Worm (Caenorhabditis elegans) whole organism, young adult: ENCODE measurements around the gene fbxa-147.

Source experiments
- D2030.7 ChIP-seq: fragments of 200-800 bp; sonication (Bioruptor generic); IDR thresholded peaks from 2 replicates; pipeline ENCODE4 v1.3.6; 2022; ENCODE audit warnings: missing genetic modification reagents, missing genetic modification characterization, missing compliant biosample characterization
- F39B2.1 ChIP-seq: fragments of 200-800 bp; sonication (Bioruptor generic); IDR thresholded peaks from 2 replicates; pipeline ENCODE4 v1.3.6; 2022; ENCODE audit warnings: missing genetic modification reagents, missing genetic modification characterization, missing compliant biosample characterization
- F49E8.2 ChIP-seq: sonication (generic microtip); optimal IDR thresholded peaks from 3 replicates; lab custom pipeline; 2017; ENCODE audit warnings: missing genetic modification characterization, mild to moderate bottlenecking, missing compliant biosample characterization, antibody characterized with exemption, moderate library complexity; ENCODE audit not compliant: insufficient read depth
- F57A8.1 ChIP-seq: fragments of 200-800 bp; sonication (Bioruptor generic); optimal IDR thresholded peaks from 2 replicates; lab custom pipeline; 2018; ENCODE audit warnings: mild to moderate bottlenecking, missing genetic modification characterization, moderate library complexity, missing compliant biosample characterization
- K11D2.4 ChIP-seq: fragments of 200-800 bp; sonication (Bioruptor generic); IDR thresholded peaks from 2 replicates; pipeline ENCODE4 v1.3.6; 2022; ENCODE audit warnings: missing genetic modification reagents, missing genetic modification characterization, missing compliant biosample characterization
- Y53F4B.3 ChIP-seq: fragments of 200-800 bp; sonication (Bioruptor generic); IDR thresholded peaks from 2 replicates; pipeline ENCODE4 v1.3.6; 2022; ENCODE audit warnings: missing genetic modification reagents, missing genetic modification characterization, missing compliant biosample characterization
- Y95B8A.8 ChIP-seq: fragments of 200-800 bp; sonication (Bioruptor generic); IDR thresholded peaks from 2 replicates; pipeline ENCODE4 v1.3.6; 2022; ENCODE audit warnings: missing genetic modification reagents, missing genetic modification characterization, missing compliant biosample characterization
- akir-1 ChIP-seq: fragments of 200-800 bp; sonication (Bioruptor generic); optimal IDR thresholded peaks from 2 replicates; lab custom pipeline; 2018; ENCODE audit warnings: mild to moderate bottlenecking, missing genetic modification characterization, moderate library complexity, missing compliant biosample characterization
- atf-7 ChIP-seq: sonication (generic microtip); optimal IDR thresholded peaks from 2 replicates; lab custom pipeline; 2017; ENCODE audit warnings: mild to moderate bottlenecking, missing genetic modification characterization, missing compliant biosample characterization
- attf-5 ChIP-seq: fragments of 200-800 bp; sonication (Bioruptor generic); optimal IDR thresholded peaks from 2 replicates; lab custom pipeline; 2018; ENCODE audit warnings: mild to moderate bottlenecking, missing genetic modification characterization, missing compliant biosample characterization
- bed-2 ChIP-seq: fragments of 200-800 bp; sonication (Bioruptor generic); IDR thresholded peaks from 2 replicates; pipeline ENCODE4 v1.3.6; 2022; ENCODE audit warnings: missing genetic modification reagents, missing genetic modification characterization, missing compliant biosample characterization
- ceh-58 ChIP-seq: fragments of 200-800 bp; sonication (Bioruptor generic); IDR thresholded peaks from 2 replicates; pipeline ENCODE4 v1.3.6; 2022; ENCODE audit warnings: missing genetic modification characterization, missing compliant biosample characterization
- die-1 ChIP-seq: sonication (generic microtip); optimal IDR thresholded peaks from 2 replicates; lab custom pipeline; 2016; ENCODE audit warnings: missing genotype, mild to moderate bottlenecking, missing genetic modification characterization, missing compliant biosample characterization
- dox-1 ChIP-seq: fragments of 200-800 bp; sonication (Bioruptor generic); IDR thresholded peaks from 2 replicates; pipeline ENCODE4 v1.3.6; 2022; ENCODE audit warnings: missing genetic modification reagents, missing genetic modification characterization, missing compliant biosample characterization
- egl-18 ChIP-seq: fragments of 200-800 bp; sonication (Bioruptor generic); IDR thresholded peaks from 2 replicates; pipeline ENCODE4 v1.3.6; 2022; ENCODE audit warnings: missing genetic modification reagents, missing genetic modification characterization, missing compliant biosample characterization
- him-1 ChIP-seq: sonication (generic microtip); optimal IDR thresholded peaks from 2 replicates; lab custom pipeline; 2016; ENCODE audit warnings: missing genotype, missing genetic modification reagents, missing genetic modification characterization, missing compliant biosample characterization
- hmg-20 ChIP-seq: fragments of 200-800 bp; sonication (Bioruptor generic); IDR thresholded peaks from 2 replicates; pipeline ENCODE4 v1.3.6; 2022; ENCODE audit warnings: missing genetic modification reagents, missing genetic modification characterization, missing compliant biosample characterization
- hrde-1 ChIP-seq: sonication (generic microtip); optimal IDR thresholded peaks from 2 replicates; lab custom pipeline; 2016; ENCODE audit warnings: missing genetic modification characterization, mild to moderate bottlenecking, missing compliant biosample characterization, moderate library complexity, missing genotype, missing genetic modification reagents, borderline replicate concordance
- hsf-1 ChIP-seq: fragments of 200-800 bp; sonication (Bioruptor generic); IDR thresholded peaks from 2 replicates; pipeline ENCODE4 v1.3.6; 2022; ENCODE audit warnings: missing genetic modification reagents, missing genetic modification characterization, missing compliant biosample characterization
- let-607 ChIP-seq, 2 experiments: fragments of 200-800 bp in 1 of 2; sonication (Bioruptor generic) in 1 of 2; sonication (generic microtip) in 1 of 2; optimal IDR thresholded peaks; 2 replicates each; lab custom pipeline; 2016 to 2018; ENCODE audit warnings: mild to moderate bottlenecking in 2 of 2, missing compliant biosample characterization in 2 of 2, missing genetic modification characterization in 2 of 2, moderate library complexity in 2 of 2, missing genotype in 1 of 2
- lin-35 ChIP-seq, 3 experiments: fragments of 150-350 bp in 2 of 3; sonication (generic microtip) in 1 of 3; optimal IDR thresholded peaks; 2 replicates each; lab custom pipeline; 2014 to 2018; ENCODE audit warnings: missing biosample characterization in 3 of 3, missing genetic modification characterization in 3 of 3, missing genetic modification reagents in 3 of 3
- lin-40 ChIP-seq: sonication (generic microtip); optimal IDR thresholded peaks from 2 replicates; lab custom pipeline; 2016; ENCODE audit warnings: missing genetic modification characterization, mild to moderate bottlenecking, missing compliant biosample characterization, missing genotype, missing genetic modification reagents
- lin-54 ChIP-seq: fragments of 200-800 bp; sonication (Bioruptor generic); optimal IDR thresholded peaks from 2 replicates; lab custom pipeline; 2018; ENCODE audit warnings: mild to moderate bottlenecking, missing genetic modification characterization, missing compliant biosample characterization
- lir-1 ChIP-seq: fragments of 200-800 bp; sonication (Bioruptor generic); conservative IDR thresholded peaks from 2 replicates; pipeline ENCODE4 v1.3.6; 2022; ENCODE audit warnings: missing genetic modification reagents, missing genetic modification characterization, missing compliant biosample characterization
- lsl-1 ChIP-seq: fragments of 200-800 bp; sonication (Bioruptor generic); optimal IDR thresholded peaks from 2 replicates; lab custom pipeline; 2018; ENCODE audit warnings: mild to moderate bottlenecking, missing genetic modification characterization, moderate library complexity, missing compliant biosample characterization
- lsy-27 ChIP-seq: sonication (generic microtip); optimal IDR thresholded peaks from 2 replicates; lab custom pipeline; 2017; ENCODE audit warnings: missing genetic modification characterization, mild to moderate bottlenecking, missing compliant biosample characterization, antibody characterized with exemption, missing genotype, borderline replicate concordance; ENCODE audit not compliant: insufficient read depth
- madf-6 ChIP-seq: fragments of 200-800 bp; sonication (Bioruptor generic); IDR thresholded peaks from 2 replicates; pipeline ENCODE4 v1.3.6; 2022; ENCODE audit warnings: missing genetic modification reagents, missing genetic modification characterization, missing compliant biosample characterization
- madf-8 ChIP-seq: fragments of 200-800 bp; sonication (Bioruptor generic); conservative IDR thresholded peaks from 2 replicates; pipeline ENCODE4 v1.3.6; 2022; ENCODE audit warnings: missing genetic modification reagents, missing genetic modification characterization, missing compliant biosample characterization
- mxl-1 ChIP-seq: sonication (generic microtip); optimal IDR thresholded peaks from 2 replicates; lab custom pipeline; 2016; ENCODE audit warnings: missing genetic modification characterization, missing compliant biosample characterization
- nfya-1 ChIP-seq: sonication (generic microtip); optimal IDR thresholded peaks from 2 replicates; lab custom pipeline; 2017; ENCODE audit warnings: antibody characterized with exemption, missing compliant biosample characterization, missing genetic modification characterization, borderline replicate concordance; ENCODE audit not compliant: insufficient read depth
- nhr-120 ChIP-seq: fragments of 200-800 bp; sonication (Bioruptor generic); IDR thresholded peaks from 2 replicates; pipeline ENCODE4 v1.3.6; 2022; ENCODE audit warnings: missing genetic modification characterization, missing compliant biosample characterization
- pha-4 ChIP-seq: fragments of 150-350 bp; sonication (generic microtip); optimal IDR thresholded peaks from 2 replicates; lab custom pipeline; 2014; ENCODE audit warnings: missing biosample characterization, missing genetic modification reagents, missing genetic modification characterization
- rec-8 ChIP-seq, 2 experiments: sonication (generic microtip); optimal IDR thresholded peaks; 2 replicates each; lab custom pipeline; 2016; ENCODE audit warnings: mild to moderate bottlenecking in 2 of 2, missing genetic modification characterization in 2 of 2, missing genetic modification reagents in 2 of 2, missing genotype in 2 of 2, missing biosample characterization in 1 of 2, missing compliant biosample characterization in 1 of 2, moderate library complexity in 1 of 2
- rpc-1 ChIP-seq, 2 experiments: fragments of 150-350 bp in 1 of 2; sonication (generic microtip) in 1 of 2; optimal IDR thresholded peaks; 2 replicates each; lab custom pipeline; 2014 to 2018; ENCODE audit warnings: missing biosample characterization in 1 of 2, missing genetic modification characterization in 1 of 2, missing genetic modification reagents in 1 of 2, missing genotype in 1 of 2
- sea-2 ChIP-seq: fragments of 200-800 bp; sonication (Bioruptor generic); IDR thresholded peaks from 2 replicates; pipeline ENCODE4 v1.3.6; 2022; ENCODE audit warnings: missing genetic modification characterization, missing compliant biosample characterization
- somi-1 ChIP-seq: fragments of 200-800 bp; sonication (Bioruptor generic); optimal IDR thresholded peaks from 2 replicates; lab custom pipeline; 2018; ENCODE audit warnings: mild to moderate bottlenecking, missing genetic modification characterization, missing compliant biosample characterization
- sptf-2 ChIP-seq: fragments of 200-800 bp; sonication (Bioruptor generic); optimal IDR thresholded peaks from 2 replicates; lab custom pipeline; 2018; ENCODE audit warnings: mild to moderate bottlenecking, missing genetic modification characterization, missing compliant biosample characterization
- unc-130 ChIP-seq: sonication (generic microtip); optimal IDR thresholded peaks from 2 replicates; lab custom pipeline; 2016; ENCODE audit warnings: missing genetic modification reagents, missing genetic modification characterization, missing compliant biosample characterization
- ztf-18 ChIP-seq: sonication (generic microtip); optimal IDR thresholded peaks from 2 replicates; lab custom pipeline; 2016; ENCODE audit warnings: missing genotype, mild to moderate bottlenecking, missing genetic modification characterization, missing compliant biosample characterization
- ztf-22 ChIP-seq: fragments of 200-800 bp; sonication (Bioruptor generic); optimal IDR thresholded peaks from 2 replicates; lab custom pipeline; 2018; ENCODE audit warnings: mild to moderate bottlenecking, missing genetic modification characterization, moderate library complexity, missing compliant biosample characterization
- ztf-25 ChIP-seq: fragments of 200-800 bp; sonication (Bioruptor generic); IDR thresholded peaks from 2 replicates; pipeline ENCODE4 v1.3.6; 2022; ENCODE audit warnings: missing genetic modification reagents, missing genetic modification characterization, missing compliant biosample characterization
- ztf-26 ChIP-seq: sonication (generic microtip); optimal IDR thresholded peaks from 2 replicates; lab custom pipeline; 2017; ENCODE audit warnings: missing genetic modification characterization, missing compliant biosample characterization
- ztf-6 ChIP-seq: fragments of 200-800 bp; sonication (Bioruptor generic); IDR thresholded peaks from 2 replicates; pipeline ENCODE4 v1.3.6; 2022; ENCODE audit warnings: missing genetic modification reagents, missing genetic modification characterization, missing compliant biosample characterization

The fbxa-147 gene

DNA sequence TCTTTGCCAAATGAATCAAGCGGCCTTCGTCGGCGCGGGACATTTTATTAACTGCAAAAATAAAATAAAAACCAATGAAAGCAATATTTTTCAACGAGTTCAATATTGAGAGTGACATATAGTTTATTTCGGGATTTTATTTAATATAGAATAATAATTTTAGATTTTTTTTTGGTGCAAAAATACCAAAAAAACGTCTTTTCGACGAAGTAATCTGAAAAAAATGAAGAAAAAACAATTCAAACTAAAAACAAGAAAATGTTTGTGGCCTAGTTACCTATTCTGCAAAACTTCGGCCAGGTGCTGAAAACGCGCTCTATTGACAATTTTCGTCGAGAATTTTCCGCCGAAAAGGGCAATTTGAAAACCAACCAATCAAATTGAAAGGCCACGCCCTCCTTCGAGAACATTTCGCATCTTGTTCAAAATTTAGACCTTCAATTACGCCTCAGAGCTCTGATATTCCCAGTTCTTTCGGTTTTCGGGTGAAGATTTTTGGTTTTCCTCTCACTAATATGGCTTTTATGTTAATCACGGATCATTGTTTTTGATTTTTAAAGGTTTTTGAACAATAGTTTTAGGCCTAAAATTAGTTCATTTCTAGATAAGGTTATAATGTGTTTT lies 30.8 kb upstream of the fbxa-147 start, which contains the start of gene C47E8.4 (continued):
- TF ChIP-seq sptf-2 (GFP tag; lab: Kevin White, UChicago) = no peak
- peak; percentile 8 for TF ChIP-seq pha-4 (tag; lab: Kevin White, UChicago)
- peak; percentile 48; the same call in 1 of the 2 replicates for TF ChIP-seq Y53F4B.3 (GFP tag; lab: Robert Waterston, UW)
- peak; percentile 68; the same call in 1 of the 2 replicates for TF ChIP-seq ztf-6 (GFP tag; lab: Robert Waterston, UW)
- TF ChIP-seq let-607 (tag; optimal IDR thresholded peaks at IDR 0.05; lab: Kevin White, UChicago) = peak; percentile 31 to 92
- 0 out of 2 replicates have a peak, but pooled peaks have one; percentile 80 for TF ChIP-seq ztf-25 (GFP tag; lab: Robert Waterston, UW)
- TF ChIP-seq hmg-20 = peak; percentile 91
- TF ChIP-seq madf-8 (GFP tag; lab: Robert Waterston, UW) = peak; percentile 81
- TF ChIP-seq die-1 (tag; lab: Kevin White, UChicago) = no peak
- peak; percentile 85 for TF ChIP-seq ztf-22 (GFP tag; lab: Kevin White, UChicago)
- TF ChIP-seq F57A8.1 (GFP tag; lab: Kevin White, UChicago) = no peak
- TF ChIP-seq dox-1 (GFP tag; lab: Robert Waterston, UW) = peak; percentile 95
- peak; percentile 80; the same call in 1 of the 2 replicates for TF ChIP-seq F39B2.1 (GFP tag; lab: Robert Waterston, UW)
- peak; percentile 84 for TF ChIP-seq akir-1 (GFP tag; lab: Kevin White, UChicago)
- TF ChIP-seq K11D2.4 = peak; percentile 94
- TF ChIP-seq ztf-18 = peak; percentile 65
- peak; percentile 80; the same call in 1 of the 2 replicates for TF ChIP-seq Y95B8A.8 (GFP tag; lab: Robert Waterston, UW)
- peak; percentile 81 for TF ChIP-seq him-1 (tag; lab: Kevin White, UChicago)
- TF ChIP-seq ztf-26 (tag; lab: Kevin White, UChicago) = peak; percentile 94
- no peak for TF ChIP-seq nfya-1 (tag; lab: Kevin White, UChicago)
- TF ChIP-seq lin-54 (GFP tag; lab: Kevin White, UChicago) = peak; percentile 98
- TF ChIP-seq lin-40 (tag; lab: Kevin White, UChicago) = peak; percentile 98
- TF ChIP-seq lir-1 (GFP tag; lab: Robert Waterston, UW) = peak; percentile 95
- peak; percentile 97 for TF ChIP-seq unc-130 (GFP tag; lab: Kevin White, UChicago)
- peak; percentile 100 for TF ChIP-seq hsf-1
- TF ChIP-seq egl-18 = peak; percentile 94
- TF ChIP-seq rpc-1 (optimal IDR thresholded peaks at IDR 0.05; lab: Kevin White, UChicago) = peak; percentile 56
- peak; percentile 0 for TF ChIP-seq rpc-1 (tag; optimal IDR thresholded peaks at IDR 0.05; lab: Kevin White, UChicago)
- TF ChIP-seq hrde-1 (tag; lab: Kevin White, UChicago) = peak; percentile 90
- peak; percentile 94 for TF ChIP-seq atf-7 (tag; lab: Kevin White, UChicago)
- peak; percentile 95 for TF ChIP-seq sea-2
- TF ChIP-seq bed-2 (GFP tag; lab: Robert Waterston, UW) = peak; percentile 95
- TF ChIP-seq F49E8.2 (tag; lab: Kevin White, UChicago) = peak; percentile 89

DNA sequence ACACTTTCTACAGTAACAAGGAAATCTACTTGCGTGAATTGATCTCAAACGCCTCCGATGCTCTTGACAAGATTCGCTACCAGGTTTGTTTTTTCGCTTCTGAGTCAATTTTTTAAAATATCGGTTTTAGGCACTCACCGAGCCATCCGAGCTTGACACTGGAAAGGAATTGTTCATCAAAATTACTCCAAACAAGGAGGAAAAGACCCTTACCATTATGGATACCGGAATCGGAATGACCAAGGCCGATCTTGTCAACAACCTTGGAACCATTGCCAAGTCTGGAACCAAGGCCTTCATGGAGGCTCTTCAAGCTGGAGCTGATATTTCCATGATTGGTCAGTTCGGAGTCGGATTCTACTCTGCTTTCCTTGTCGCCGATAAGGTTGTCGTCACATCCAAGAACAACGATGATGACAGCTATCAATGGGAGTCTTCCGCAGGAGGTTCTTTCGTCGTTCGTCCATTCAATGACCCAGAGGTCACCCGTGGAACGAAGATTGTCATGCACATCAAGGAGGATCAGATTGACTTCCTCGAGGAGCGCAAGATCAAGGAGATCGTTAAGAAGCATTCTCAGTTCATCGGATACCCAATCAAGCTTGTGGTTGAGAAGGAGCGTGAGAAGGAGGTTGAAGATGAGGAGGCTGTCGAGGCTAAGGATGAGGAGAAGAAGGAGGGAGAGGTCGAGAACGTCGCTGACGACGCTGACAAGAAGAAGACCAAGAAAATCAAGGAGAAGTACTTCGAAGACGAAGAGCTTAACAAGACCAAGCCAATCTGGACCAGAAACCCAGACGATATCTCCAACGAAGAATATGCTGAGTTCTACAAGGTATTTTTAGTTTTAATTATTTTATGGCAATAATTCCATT lies 29.8 kb upstream of the fbxa-147 start:
- TF ChIP-seq ceh-58 (GFP tag; lab: Robert Waterston, UW) (no peak), F49E8.2 (tag; lab: Kevin White, UChicago) (no peak), lin-35 (GFP tag; optimal IDR thresholded peaks at IDR 0.05; lab: Kevin White, UChicago) (no peak), sptf-2 (GFP tag; lab: Kevin White, UChicago) (peak; percentile 21), lsy-27 (tag; lab: Kevin White, UChicago) (no peak), mxl-1 (tag; lab: Kevin White, UChicago) (no peak), lsl-1 (GFP tag; lab: Kevin White, UChicago) (no peak), somi-1 (GFP tag; lab: Kevin White, UChicago) (no peak), hmg-20 (no peak; the same call in 1 of the 2 replicates), attf-5 (GFP tag; lab: Kevin White, UChicago) (no peak), ztf-26 (tag; lab: Kevin White, UChicago) (no peak), rec-8 (tag; optimal IDR thresholded peaks at IDR 0.05; lab: Kevin White, UChicago) (no peak), D2030.7 (GFP tag; lab: Robert Waterston, UW) (no peak), madf-6 (GFP tag; lab: Robert Waterston, UW) (peak; percentile 19; the same call in 1 of the 2 replicates), sea-2 (no peak), nhr-120 (no peak)
